Worm (Caenorhabditis elegans): Measurements from ENCODE around the gene cyp-34A7.

The cyp-34A7 gene

DNA sequence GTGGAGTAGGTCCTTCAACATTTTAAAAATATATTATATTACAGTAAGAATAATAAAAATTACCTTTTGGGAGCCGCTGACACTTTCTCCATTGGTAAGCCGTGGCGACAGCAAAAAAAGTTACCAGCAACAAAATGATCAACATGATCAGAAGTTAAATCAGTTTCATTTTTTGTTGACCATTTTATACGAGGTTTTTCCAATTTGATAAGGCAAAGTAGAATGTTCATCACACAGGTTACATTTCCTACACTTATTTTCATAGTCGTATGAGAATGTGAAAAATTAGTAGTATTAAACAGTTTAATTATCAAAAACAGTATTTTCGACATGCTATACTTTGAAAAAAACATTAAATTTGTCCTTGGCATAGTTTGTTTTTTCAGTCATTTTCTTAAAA lies 9.2 kb upstream of the cyp-34A7 start, which contains the start of gene cyp-34A10:
TSS of gene cyp-34A10 (minus strand) at position 146 of the 400 bp plus-strand sequence.
- TF ChIP-seq egrh-3 (GFP tag; IDR thresholded peaks at IDR 0.05) (no peak), nhr-80 (tag; optimal IDR thresholded peaks at IDR 0.05) (no peak), F39B2.1 (GFP tag; IDR thresholded peaks at IDR 0.05) (no peak), nhr-90 (tag; optimal IDR thresholded peaks at IDR 0.05) (no peak), efl-1 (GFP tag; optimal IDR thresholded peaks at IDR 0.05) (no peak), hsf-1 (GFP tag; IDR thresholded peaks at IDR 0.05) (no peak), zim-3 (tag; optimal IDR thresholded peaks at IDR 0.05) (no peak), atf-7 (tag; optimal IDR thresholded peaks at IDR 0.05) (no peak), lir-1 (GFP tag; conservative IDR thresholded peaks at IDR 0.05) (no peak), let-526 (GFP tag; IDR thresholded peaks at IDR 0.05) (no peak), lin-54 (GFP tag; optimal IDR thresholded peaks at IDR 0.05) (no peak)

DNA sequence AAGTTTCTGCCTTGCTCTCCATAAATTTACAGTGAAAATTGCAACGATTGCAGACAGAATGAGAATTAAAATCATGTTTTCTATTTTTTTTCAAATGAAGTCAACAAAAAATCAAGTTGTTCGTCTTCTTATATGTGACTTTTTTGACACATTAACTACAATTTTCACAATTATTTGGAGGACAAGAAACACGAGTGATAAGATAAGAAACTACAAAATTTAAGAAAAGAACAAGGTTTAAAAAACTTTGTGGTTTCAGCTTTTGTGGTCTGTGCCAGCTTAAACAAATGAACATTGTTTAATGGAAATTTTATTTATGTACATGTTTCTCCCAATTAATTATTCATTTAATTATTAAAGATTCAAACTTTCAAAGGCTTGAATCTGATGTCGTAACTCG lies 6.8 kb upstream of the cyp-34A7 start, which contains the start of gene cyp-34A9:
TSS of gene cyp-34A9 (minus strand) at position 131 of the 400 bp plus-strand sequence.
- no peak for TF ChIP-seq hlh-12 (tag; optimal IDR thresholded peaks at IDR 0.05)
- no peak for TF ChIP-seq ceh-27 (GFP tag; optimal IDR thresholded peaks at IDR 0.05)
- TF ChIP-seq nhr-80 (tag; optimal IDR thresholded peaks at IDR 0.05): peak; percentile 42

ce11 chrV:3969664-3970063 lies 6.0 kb upstream of the cyp-34A7 start:
- TF ChIP-seq mcd-1 (GFP tag; IDR thresholded peaks at IDR 0.05) (no peak), unc-62 (GFP tag; optimal IDR thresholded peaks at IDR 0.05) (peak; percentile 50), mel-28 (tag; optimal IDR thresholded peaks at IDR 0.05; ENCODE audit: borderline replicate concordance) (no peak), dpff-1 (tag; optimal IDR thresholded peaks at IDR 0.05) (no peak), Y53G8AR.9 (GFP tag; conservative IDR thresholded peaks at IDR 0.05) (no peak)

ce11 chrV:3968929-3969328 lies 5.3 kb upstream of the cyp-34A7 start:
- TF ChIP-seq snpc-1.1 (tag; optimal IDR thresholded peaks at IDR 0.05; ENCODE audit: insufficient read depth) (no peak), B0261.1 (tag; optimal IDR thresholded peaks at IDR 0.05) (no peak), Y79H2A.3 (GFP tag; conservative IDR thresholded peaks at IDR 0.05) (no peak), efl-1 (GFP tag; optimal IDR thresholded peaks at IDR 0.05) (no peak), nhr-179 (tag; optimal IDR thresholded peaks at IDR 0.05) (no peak), C06A6.2 (GFP tag; conservative IDR thresholded peaks at IDR 0.05) (no peak), ztf-26 (tag; optimal IDR thresholded peaks at IDR 0.05) (no peak), cebp-1 (GFP tag; IDR thresholded peaks at IDR 0.05) (no peak), cebp-1 (tag; optimal IDR thresholded peaks at IDR 0.05) (no peak), cebp-2 (GFP tag; IDR thresholded peaks at IDR 0.05) (no peak), snpc-4 (GFP tag; optimal IDR thresholded peaks at IDR 0.05) (no peak), snpc-4 (tag; optimal IDR thresholded peaks at IDR 0.05) (no peak)

ce11 chrV:3967762-3968161 lies 4.1 kb upstream of the cyp-34A7 start, which contains the start of gene cyp-34A8:
Gene cyp-34A8, minus strand, starts transcription at chrV:3967823.
- peak; percentile 20 for TF ChIP-seq nhr-80 (tag; optimal IDR thresholded peaks at IDR 0.05)
- TF ChIP-seq nhr-27 (tag; optimal IDR thresholded peaks at IDR 0.05): no peak
- TF ChIP-seq ztf-6 (GFP tag; IDR thresholded peaks at IDR 0.05): no peak
- no peak for TF ChIP-seq lag-1 (GFP tag; IDR thresholded peaks at IDR 0.05)

- TF ChIP-seq madf-6 (GFP tag; IDR thresholded peaks at IDR 0.05): no peak
- TF ChIP-seq ekl-4 (GFP tag; IDR thresholded peaks at IDR 0.05): no peak
- no peak for TF ChIP-seq lsy-27 (tag; optimal IDR thresholded peaks at IDR 0.05; ENCODE audit: borderline replicate concordance, insufficient read depth)
These were observed 2.4 kb downstream of the cyp-34A7 start, which contains the start of gene cyp-34A6 for ce11 chrV:3961235-3961634. Gene cyp-34A6, minus strand, starts transcription at chrV:3961335.

Data from whole organism, young adult.